Worm (Caenorhabditis elegans) whole organism, early embryonic: ENCODE data around the gene F45E12.5.

Source experiments
- aly-1 ChIP-seq: sonication (generic microtip); optimal IDR thresholded peaks from 2 replicates; lab custom pipeline; 2016; ENCODE audit warnings: missing genetic modification characterization, missing compliant biosample characterization
- ama-1 ChIP-seq: fragments of 150-350 bp; optimal IDR thresholded peaks from 2 replicates; lab custom pipeline; 2014
- ceh-36 ChIP-seq: sonication (generic microtip); optimal IDR thresholded peaks from 2 replicates; lab custom pipeline; 2016; ENCODE audit warnings: missing genetic modification characterization, inconsistent platforms, missing compliant biosample characterization
- flt-1 ChIP-seq: fragments of 200-800 bp; sonication (Bioruptor generic); IDR thresholded peaks from 2 replicates; pipeline ENCODE4 v1.3.6; 2022; ENCODE audit warnings: missing genetic modification characterization, missing compliant biosample characterization
- tbx-11 ChIP-seq: fragments of 200-800 bp; sonication (Bioruptor generic); IDR thresholded peaks from 2 replicates; pipeline ENCODE4 v1.3.6; 2022; ENCODE audit warnings: missing genetic modification characterization, missing compliant biosample characterization

DNA sequence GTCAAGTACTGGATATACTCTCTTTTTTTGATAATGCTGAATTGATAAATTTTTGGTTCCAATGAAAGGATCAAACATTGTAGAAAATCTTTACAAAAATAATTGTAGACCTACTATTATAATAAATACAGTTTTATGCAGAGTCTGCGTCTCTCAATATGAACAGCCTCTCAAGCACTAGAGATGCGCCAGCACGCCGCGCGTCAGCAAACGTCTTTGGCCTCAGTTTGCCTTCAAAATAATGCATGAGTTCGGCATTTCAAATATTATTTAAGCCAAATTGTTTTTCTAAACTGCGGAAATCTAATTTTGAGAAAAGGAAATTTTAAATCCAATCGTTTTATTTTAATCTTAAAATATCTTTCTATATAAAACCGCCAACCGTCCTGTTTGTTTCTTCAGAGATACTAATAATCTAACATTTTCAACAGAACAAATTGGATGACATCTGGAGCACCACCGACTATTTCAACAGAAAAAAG, 8.2 kb downstream of the F45E12.5 start, which contains the start of gene cul-4:
- TF ChIP-seq aly-1 (tag; lab: Kevin White, UChicago) (no peak), ama-1 (lab: Kevin White, UChicago) (no peak), tbx-11 (GFP tag; lab: Robert Waterston, UW) (no peak), flt-1 (no peak), ceh-36 (no peak)
